Fruit fly (Drosophila melanogaster) whole organism, embryonic: ENCODE data around the gene bon.
A peak's percentile ranks its signal among the peaks of the same experiment; 100 is the strongest.

Source experiments
- CG10431 ChIP-seq: fragments of 200-800 bp; sonication (Bioruptor generic); optimal IDR thresholded peaks from 3 replicates; lab custom pipeline; 2018; ENCODE audit warnings: missing biosample characterization, mild to moderate bottlenecking, missing genetic modification characterization
- CG10462 ChIP-seq: fragments of 200-800 bp; sonication (Bioruptor generic); optimal IDR thresholded peaks from 2 replicates; lab custom pipeline; 2016; ENCODE audit warnings: missing biosample characterization, missing genetic modification characterization
- CG10979 ChIP-seq: fragments of 200-800 bp; sonication (Bioruptor generic); optimal IDR thresholded peaks from 2 replicates; lab custom pipeline; 2018; ENCODE audit warnings: missing biosample characterization, mild to moderate bottlenecking, missing genetic modification characterization, moderate library complexity
- CG11456 ChIP-seq: fragments of 200-800 bp; sonication (Bioruptor generic); IDR thresholded peaks from 3 replicates; pipeline ENCODE4 v1.3.6; 2022; ENCODE audit warnings: missing biosample characterization, missing genetic modification characterization
- CG11723 ChIP-seq: fragments of 200-800 bp; sonication (Bioruptor generic); optimal IDR thresholded peaks from 2 replicates; lab custom pipeline; 2017; ENCODE audit warnings: missing biosample characterization, mild to moderate bottlenecking, missing genetic modification characterization
- CG12219 ChIP-seq: fragments of 200-800 bp; sonication (Bioruptor generic); optimal IDR thresholded peaks from 3 replicates; lab custom pipeline; 2018; ENCODE audit warnings: missing biosample characterization, mild to moderate bottlenecking, missing genetic modification characterization
- CG12391 ChIP-seq: fragments of 200-800 bp; sonication (Bioruptor generic); optimal IDR thresholded peaks from 3 replicates; lab custom pipeline; 2018; ENCODE audit warnings: missing biosample characterization, mild to moderate bottlenecking, missing genetic modification characterization, moderate library complexity
- CG14965 ChIP-seq: fragments of 200-800 bp; sonication (Bioruptor generic); optimal IDR thresholded peaks from 2 replicates; lab custom pipeline; 2016; ENCODE audit warnings: missing biosample characterization, missing genetic modification characterization, borderline replicate concordance
- CG15601 ChIP-seq: fragments of 200-800 bp; sonication (Bioruptor generic); optimal IDR thresholded peaks from 3 replicates; lab custom pipeline; 2019; ENCODE audit warnings: missing biosample characterization, mild to moderate bottlenecking, missing genetic modification characterization, moderate library complexity
- CG2116 ChIP-seq: fragments of 200-800 bp; sonication (Bioruptor generic); optimal IDR thresholded peaks from 3 replicates; lab custom pipeline; 2018; ENCODE audit warnings: missing biosample characterization, mild to moderate bottlenecking, missing genetic modification characterization
- CG34376 ChIP-seq: fragments of 200-800 bp; sonication (Bioruptor generic); optimal IDR thresholded peaks from 2 replicates; lab custom pipeline; 2018; ENCODE audit warnings: missing biosample characterization, mild to moderate bottlenecking, missing genetic modification characterization
- CG4854 ChIP-seq: fragments of 200-800 bp; sonication (Bioruptor generic); optimal IDR thresholded peaks from 2 replicates; lab custom pipeline; 2016; ENCODE audit warnings: missing biosample characterization, missing genetic modification characterization, inconsistent platforms
- CG6175 ChIP-seq: fragments of 200-800 bp; sonication (Bioruptor generic); IDR thresholded peaks from 3 replicates; pipeline ENCODE4 v1.3.6; 2022; ENCODE audit warnings: missing biosample characterization, missing genetic modification characterization
- CG6254 ChIP-seq: fragments of 200-800 bp; sonication (Bioruptor generic); optimal IDR thresholded peaks from 3 replicates; lab custom pipeline; 2017; ENCODE audit warnings: mild to moderate bottlenecking, missing biosample characterization, missing genetic modification reagents, missing genetic modification characterization
- CG6654 ChIP-seq: fragments of 200-800 bp; sonication (Bioruptor generic); optimal IDR thresholded peaks from 2 replicates; lab custom pipeline; 2017; ENCODE audit warnings: missing biosample characterization, mild to moderate bottlenecking, missing genetic modification characterization
- CG6791 ChIP-seq: fragments of 200-800 bp; sonication (Bioruptor generic); IDR thresholded peaks from 3 replicates; pipeline ENCODE4 v1.3.6; 2022; ENCODE audit warnings: missing biosample characterization, missing genetic modification characterization; ENCODE audit not compliant: partially characterized antibody
- CG8089 ChIP-seq: fragments of 200-800 bp; sonication (Bioruptor generic); optimal IDR thresholded peaks from 3 replicates; lab custom pipeline; 2016; ENCODE audit warnings: missing biosample characterization, missing genetic modification characterization
- CG9727 ChIP-seq: fragments of 200-800 bp; sonication (Bioruptor generic); optimal IDR thresholded peaks from 3 replicates; lab custom pipeline; 2017; ENCODE audit warnings: missing biosample characterization, mild to moderate bottlenecking, missing genetic modification characterization
- CHES-1-like ChIP-seq: fragments of 200-800 bp; sonication (Bioruptor generic); optimal IDR thresholded peaks from 2 replicates; lab custom pipeline; 2016; ENCODE audit warnings: missing biosample characterization, missing genetic modification characterization
- Dll ChIP-seq: fragments of 200-800 bp; sonication (Bioruptor generic); IDR thresholded peaks from 4 replicates; pipeline ENCODE4 v1.3.6; 2022; ENCODE audit warnings: missing biosample characterization, missing genetic modification characterization; ENCODE audit not compliant: partially characterized antibody
- E2f2 ChIP-seq: fragments of 200-800 bp; sonication (Bioruptor generic); IDR thresholded peaks from 2 replicates; pipeline ENCODE4 v1.3.6; 2022; ENCODE audit warnings: missing biosample characterization, missing genetic modification characterization
- HLH3B ChIP-seq: fragments of 200-800 bp; sonication (Bioruptor generic); IDR thresholded peaks from 2 replicates; pipeline ENCODE4 v1.3.6; 2022; ENCODE audit warnings: missing biosample characterization, missing genetic modification characterization
- Hsf ChIP-seq: fragments of 200-800 bp; sonication (Bioruptor generic); optimal IDR thresholded peaks from 3 replicates; lab custom pipeline; 2016; ENCODE audit warnings: missing biosample characterization, missing genetic modification characterization
- Lim3 ChIP-seq: fragments of 200-800 bp; sonication (Bioruptor generic); IDR thresholded peaks from 2 replicates; pipeline ENCODE4 v1.3.6; 2022; ENCODE audit warnings: missing biosample characterization, missing genetic modification characterization
- Mad ChIP-seq: fragments of 200-800 bp; sonication (Bioruptor generic); optimal IDR thresholded peaks from 2 replicates; lab custom pipeline; 2016; ENCODE audit warnings: missing biosample characterization, missing genetic modification characterization
- NC2β ChIP-seq: fragments of 200-800 bp; sonication (Bioruptor generic); optimal IDR thresholded peaks from 2 replicates; lab custom pipeline; 2016; ENCODE audit warnings: missing biosample characterization, missing genetic modification characterization
- ap ChIP-seq: fragments of 200-800 bp; sonication (Bioruptor generic); IDR thresholded peaks from 2 replicates; pipeline ENCODE4 v1.3.6; 2022; ENCODE audit warnings: missing biosample characterization, missing genetic modification characterization
- ara ChIP-seq: fragments of 200-800 bp; sonication (Bioruptor generic); IDR thresholded peaks from 2 replicates; pipeline ENCODE4 v1.3.6; 2022; ENCODE audit warnings: missing biosample characterization, missing genetic modification characterization
- bigmax ChIP-seq: fragments of 200-800 bp; sonication (Bioruptor generic); optimal IDR thresholded peaks from 2 replicates; lab custom pipeline; 2018; ENCODE audit warnings: missing biosample characterization, mild to moderate bottlenecking, missing genetic modification characterization
- ci ChIP-seq: fragments of 200-800 bp; sonication (Bioruptor generic); IDR thresholded peaks from 3 replicates; pipeline ENCODE4 v1.3.6; 2022; ENCODE audit warnings: missing biosample characterization, missing genetic modification characterization
- croc ChIP-seq: fragments of 200-800 bp; sonication (Bioruptor generic); conservative IDR thresholded peaks from 3 replicates; pipeline ENCODE4 v1.3.6; 2022; ENCODE audit warnings: missing biosample characterization, missing genetic modification characterization
- crp ChIP-seq, 2 experiments: fragments of 200-800 bp; sonication (Bioruptor generic); optimal IDR thresholded peaks; 2 replicates in 1 of 2; 3 replicates in 1 of 2; lab custom pipeline; 2017; ENCODE audit warnings: missing biosample characterization in 2 of 2, missing genetic modification characterization in 2 of 2, mild to moderate bottlenecking in 1 of 2, moderate library complexity in 1 of 2
- dmrt11E ChIP-seq: fragments of 200-800 bp; sonication (Bioruptor generic); optimal IDR thresholded peaks from 3 replicates; lab custom pipeline; 2018; ENCODE audit warnings: missing biosample characterization, mild to moderate bottlenecking, missing genetic modification characterization, moderate library complexity
- dpn ChIP-seq, 2 experiments: fragments of 200-800 bp; sonication (Bioruptor generic); optimal IDR thresholded peaks; 3 replicates each; lab custom pipeline; 2016; ENCODE audit warnings: missing biosample characterization in 2 of 2, missing genetic modification characterization in 2 of 2
- exex ChIP-seq: fragments of 200-800 bp; sonication (Bioruptor generic); optimal IDR thresholded peaks from 4 replicates; lab custom pipeline; 2018; ENCODE audit warnings: missing biosample characterization, mild to moderate bottlenecking, missing genetic modification characterization, moderate library complexity
- fd64A ChIP-seq: fragments of 200-800 bp; sonication (Bioruptor generic); optimal IDR thresholded peaks from 3 replicates; lab custom pipeline; 2018; ENCODE audit warnings: missing biosample characterization, mild to moderate bottlenecking, missing genetic modification characterization
- fd96Cb ChIP-seq: fragments of 200-800 bp; sonication (Bioruptor generic); optimal IDR thresholded peaks from 2 replicates; lab custom pipeline; 2018; ENCODE audit warnings: missing biosample characterization, mild to moderate bottlenecking, missing genetic modification characterization, moderate library complexity
- fru ChIP-seq: fragments of >200 bp; optimal IDR thresholded peaks from 2 replicates; lab custom pipeline; 2017
- gro ChIP-seq: fragments of 200-800 bp; sonication (Bioruptor generic); optimal IDR thresholded peaks from 2 replicates; lab custom pipeline; 2016; ENCODE audit warnings: missing biosample characterization, missing genetic modification characterization
- inv ChIP-seq: fragments of 200-800 bp; sonication (Bioruptor generic); IDR thresholded peaks from 2 replicates; pipeline ENCODE4 v1.3.6; 2022; ENCODE audit warnings: missing biosample characterization, missing genetic modification characterization; ENCODE audit not compliant: partially characterized antibody
- lab ChIP-seq: fragments of 200-800 bp; sonication (Bioruptor generic); optimal IDR thresholded peaks from 3 replicates; lab custom pipeline; 2017; ENCODE audit warnings: missing biosample characterization, missing genetic modification characterization, mild to moderate bottlenecking, moderate library complexity, missing genetic modification reagents
- lmd ChIP-seq: fragments of 200-800 bp; sonication (Bioruptor generic); IDR thresholded peaks from 2 replicates; pipeline ENCODE4 v1.3.6; 2022; ENCODE audit warnings: missing biosample characterization, missing genetic modification characterization
- mirr ChIP-seq: fragments of 200-800 bp; sonication (Bioruptor generic); optimal IDR thresholded peaks from 3 replicates; lab custom pipeline; 2018; ENCODE audit warnings: missing biosample characterization, mild to moderate bottlenecking, missing genetic modification characterization
- ranshi ChIP-seq: fragments of 200-800 bp; sonication (Bioruptor generic); IDR thresholded peaks from 2 replicates; pipeline ENCODE4 v1.3.6; 2022; ENCODE audit warnings: missing biosample characterization, missing genetic modification characterization
- shn ChIP-seq: fragments of 200-800 bp; sonication (Bioruptor generic); optimal IDR thresholded peaks from 3 replicates; lab custom pipeline; 2016; ENCODE audit warnings: missing biosample characterization, missing genetic modification characterization
- sim ChIP-seq: fragments of 200-800 bp; sonication (Bioruptor generic); IDR thresholded peaks from 2 replicates; pipeline ENCODE4 v1.3.6; 2022; ENCODE audit warnings: missing biosample characterization, missing genetic modification characterization
- sqz ChIP-seq: fragments of 200-800 bp; sonication (Bioruptor generic); optimal IDR thresholded peaks from 3 replicates; lab custom pipeline; 2018; ENCODE audit warnings: missing biosample characterization, mild to moderate bottlenecking, missing genetic modification characterization
- unpg ChIP-seq: fragments of 200-800 bp; sonication (Bioruptor generic); optimal IDR thresholded peaks from 3 replicates; lab custom pipeline; 2018; ENCODE audit warnings: missing biosample characterization, mild to moderate bottlenecking, missing genetic modification characterization, moderate library complexity
- usp ChIP-seq: fragments of >200 bp; optimal IDR thresholded peaks from 2 replicates; lab custom pipeline; 2017; ENCODE audit warnings: missing biosample characterization, missing genetic modification characterization
- vnd ChIP-seq: fragments of 200-800 bp; sonication (Bioruptor generic); IDR thresholded peaks from 3 replicates; pipeline ENCODE4 v1.3.6; 2022; ENCODE audit warnings: missing biosample characterization, missing genetic modification characterization; ENCODE audit not compliant: partially characterized antibody

bon gene

dm6 chr3R:20633984-20634446 is 41.1 kb downstream of the bon start (continued):
- TF ChIP-seq gro (GFP tag; lab: Kevin White, UChicago) = peak; percentile 55
- TF ChIP-seq croc = peak; percentile 33; the same call in 2 of the 3 replicates
- TF ChIP-seq CG8089 (GFP tag; lab: Kevin White, UChicago) = peak; percentile 55
- peak; percentile 59 for TF ChIP-seq fd96Cb
- TF ChIP-seq CG12219 = no peak
- TF ChIP-seq CG9727 (GFP tag; lab: Kevin White, UChicago) = no peak
- no peak for TF ChIP-seq lab (GFP tag; lab: Kevin White, UChicago)
- TF ChIP-seq ap (GFP tag; lab: Robert Waterston, UW) = 0 out of 2 replicates have a peak, but pooled peaks have one; percentile 12
- no peak for TF ChIP-seq fd64A (GFP tag; lab: Kevin White, UChicago)
- TF ChIP-seq CG6254 = no peak
- TF ChIP-seq CG15601 (tag; lab: Kevin White, UChicago) = no peak
- no peak for TF ChIP-seq sqz (GFP tag; lab: Kevin White, UChicago)
- TF ChIP-seq vnd (GFP tag; lab: Robert Waterston, UW) = no peak
- no peak for TF ChIP-seq CG12391 (tag; lab: Kevin White, UChicago)
- TF ChIP-seq Mad (GFP tag; lab: Kevin White, UChicago) = peak; percentile 26
- TF ChIP-seq NC2β = peak; percentile 47
- no peak for TF ChIP-seq inv (GFP tag; lab: Robert Waterston, UW)
- TF ChIP-seq E2f2 (GFP tag; lab: Robert Waterston, UW) = peak; percentile 48
- TF ChIP-seq HLH3B (GFP tag; lab: Robert Waterston, UW) = peak; percentile 46; the same call in 1 of the 2 replicates
- peak; percentile 63 for TF ChIP-seq dmrt11E (tag; lab: Kevin White, UChicago)
- peak; percentile 29 for TF ChIP-seq CG14965 (GFP tag; lab: Kevin White, UChicago)
- TF ChIP-seq CG6791 (GFP tag; lab: Robert Waterston, UW) = no peak
- no peak for TF ChIP-seq unpg (GFP tag; lab: Kevin White, UChicago)
- TF ChIP-seq CG6654 (GFP tag; lab: Kevin White, UChicago) = no peak
- TF ChIP-seq CG34376 = peak; percentile 70
- no peak for TF ChIP-seq bigmax (GFP tag; lab: Kevin White, UChicago)
- peak; percentile 72 for TF ChIP-seq lmd
- TF ChIP-seq CG10979 (tag; lab: Kevin White, UChicago) = peak; percentile 66
- TF ChIP-seq CHES-1-like (GFP tag; lab: Kevin White, UChicago) = peak; percentile 78
- TF ChIP-seq CG4854 = peak; percentile 16
- no peak; the same call in 1 of the 2 replicates for TF ChIP-seq sim
- TF ChIP-seq fru (lab: Kevin White, UChicago) = no peak
- TF ChIP-seq dpn (GFP tag; optimal IDR thresholded peaks at IDR 0.05; lab: Kevin White, UChicago) = peak; percentile 65 to 73
- TF ChIP-seq exex (tag; lab: Kevin White, UChicago) = no peak
- TF ChIP-seq mirr (GFP tag; lab: Kevin White, UChicago) = no peak
- TF ChIP-seq CG10462 (GFP tag; lab: Kevin White, UChicago) = peak; percentile 32
- TF ChIP-seq CG11723 (GFP tag; lab: Kevin White, UChicago) = no peak
- TF ChIP-seq CG10431 (GFP tag; lab: Kevin White, UChicago) = no peak
- TF ChIP-seq CG11456 (GFP tag; lab: Robert Waterston, UW) = peak; percentile 54; the same call in 1 of the 3 replicates
- no peak for TF ChIP-seq crp (GFP tag; optimal IDR thresholded peaks at IDR 0.05; lab: Kevin White, UChicago)
- no peak for TF ChIP-seq usp (GFP tag; lab: Kevin White, UChicago)
- peak; percentile 65; the same call in 2 of the 3 replicates for TF ChIP-seq ci (GFP tag; lab: Robert Waterston, UW)
- no peak for TF ChIP-seq Lim3 (GFP tag; lab: Robert Waterston, UW)
- peak; percentile 75 for TF ChIP-seq shn
- peak; percentile 52 for TF ChIP-seq ara (GFP tag; lab: Robert Waterston, UW)
- TF ChIP-seq CG2116 (GFP tag; lab: Kevin White, UChicago) = peak; percentile 22
- no peak for TF ChIP-seq Dll
- TF ChIP-seq CG6175 (GFP tag; lab: Robert Waterston, UW) = no peak
- peak; percentile 67 for TF ChIP-seq ranshi
- peak; percentile 68 for TF ChIP-seq Hsf (GFP tag; lab: Kevin White, UChicago)
